Fruit fly (Drosophila melanogaster) S2 (cell line): ENCODE data around the gene dgt1.

Experiments
- CG8478 ChIP-seq: fragments of >200 bp; optimal IDR thresholded peaks from 2 replicates; lab custom pipeline; 2018
- CTCF ChIP-seq, 2 experiments: fragments of >200 bp; optimal IDR thresholded peaks; 2 replicates each; lab custom pipeline; 2018

DNA sequence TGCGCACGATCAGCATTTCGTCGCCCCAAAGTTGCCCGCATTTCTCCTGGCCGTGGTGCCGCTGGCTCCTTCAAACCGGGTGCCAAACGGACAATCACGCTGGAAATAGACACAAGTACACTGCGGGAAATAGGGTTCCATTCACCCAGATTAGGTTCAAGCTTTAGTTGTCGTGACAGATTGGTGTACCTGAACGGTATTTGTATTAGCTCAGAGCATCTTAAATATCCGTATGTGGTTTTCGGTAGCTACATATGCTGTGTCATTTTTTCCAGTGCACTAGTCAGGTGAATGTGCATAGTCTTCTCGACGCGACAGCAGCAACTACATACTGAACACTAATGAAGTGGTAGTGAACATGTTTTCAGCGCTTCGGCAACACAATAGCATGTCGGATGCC is 10.2 kb downstream of the dgt1 start:
- TF ChIP-seq CTCF (optimal IDR thresholded peaks at IDR 0.05; lab: Kevin White, UChicago) (no peak), CG8478 (lab: Kevin White, UChicago) (no peak)
